Worm (Caenorhabditis elegans) whole organism, L3 larva: Measurements from ENCODE around the gene C46G7.5.

Experiments
- ceh-82 ChIP-seq: fragments of 150-350 bp; optimal IDR thresholded peaks from 2 replicates; lab custom pipeline; 2014; ENCODE audit warnings: missing biosample characterization, missing genetic modification characterization
- ceh-9 ChIP-seq: sonication (generic microtip); optimal IDR thresholded peaks from 2 replicates; lab custom pipeline; 2018; ENCODE audit warnings: missing biosample characterization, missing genetic modification characterization
- elt-1 ChIP-seq: fragments of 150-350 bp; optimal IDR thresholded peaks from 2 replicates; lab custom pipeline; 2014; ENCODE audit warnings: missing biosample characterization, missing genetic modification characterization
- eor-1 ChIP-seq, 2 experiments: fragments of 150-350 bp; optimal IDR thresholded peaks; 2 replicates each; lab custom pipeline; 2014 to 2018; ENCODE audit warnings: missing biosample characterization in 2 of 2, missing genetic modification characterization in 2 of 2
- jun-1 ChIP-seq: fragments of 150-350 bp; optimal IDR thresholded peaks from 2 replicates; lab custom pipeline; 2014; ENCODE audit warnings: missing biosample characterization, missing genetic modification reagents, missing genetic modification characterization
- lin-39 ChIP-seq: fragments of 150-350 bp; optimal IDR thresholded peaks from 2 replicates; lab custom pipeline; 2018; ENCODE audit warnings: missing biosample characterization, missing genetic modification reagents, missing genetic modification characterization
- nhr-23 ChIP-seq: fragments of 150-350 bp; optimal IDR thresholded peaks from 2 replicates; lab custom pipeline; 2014; ENCODE audit warnings: missing biosample characterization, missing genetic modification reagents, missing genetic modification characterization

The C46G7.5 gene

ce11 chrIV:5964286-5964685, 47.2 kb downstream of the C46G7.5 start:
- peak; percentile 61 for TF ChIP-seq lin-39 (tag; lab: Kevin White, UChicago)
- no peak for TF ChIP-seq ceh-9

ce11 chrIV:5962219-5962945, 49.1 kb downstream of the C46G7.5 start, which contains the start of gene K02B2.6:
K02B2.6 (minus strand) TSS chrIV:5962269.
- TF ChIP-seq eor-1 (tag; optimal IDR thresholded peaks at IDR 0.05; lab: Kevin White, UChicago) (no peak), elt-1 (tag; lab: Kevin White, UChicago) (no peak), jun-1 (tag; lab: Kevin White, UChicago) (no peak), nhr-23 (no peak), ceh-82 (no peak)
